Fruit fly (Drosophila melanogaster) whole organism, embryonic: ENCODE results near the gene SamDC.

ENCODE experiments used
- B-H2 ChIP-seq: fragments of 200-800 bp; sonication (Bioruptor generic); optimal IDR thresholded peaks from 2 replicates; lab custom pipeline; 2018; ENCODE audit warnings: missing biosample characterization, mild to moderate bottlenecking, missing genetic modification characterization
- C15 ChIP-seq: fragments of 200-800 bp; sonication (Bioruptor generic); IDR thresholded peaks from 3 replicates; pipeline ENCODE4 v1.3.6; 2022; ENCODE audit warnings: missing biosample characterization, missing genetic modification characterization
- CG10267 ChIP-seq: fragments of 200-800 bp; sonication (Bioruptor generic); optimal IDR thresholded peaks from 2 replicates; lab custom pipeline; 2018; ENCODE audit warnings: missing biosample characterization, mild to moderate bottlenecking, missing genetic modification characterization, moderate library complexity
- CG10321 ChIP-seq: fragments of 200-800 bp; sonication (Bioruptor generic); IDR thresholded peaks from 2 replicates; pipeline ENCODE4 v1.3.6; 2022; ENCODE audit warnings: missing biosample characterization, missing genetic modification characterization
- CG10366 ChIP-seq: fragments of 200-800 bp; sonication (Bioruptor generic); IDR thresholded peaks from 2 replicates; pipeline ENCODE4 v1.3.6; 2022; ENCODE audit warnings: missing biosample characterization, missing genetic modification characterization
- CG10543 ChIP-seq: fragments of 200-800 bp; sonication (Bioruptor generic); optimal IDR thresholded peaks from 3 replicates; lab custom pipeline; 2017; ENCODE audit warnings: missing biosample characterization, mild to moderate bottlenecking, missing genetic modification characterization, moderate library complexity
- CG10979 ChIP-seq: fragments of 200-800 bp; sonication (Bioruptor generic); optimal IDR thresholded peaks from 2 replicates; lab custom pipeline; 2018; ENCODE audit warnings: missing biosample characterization, mild to moderate bottlenecking, missing genetic modification characterization, moderate library complexity
- CG12659 ChIP-seq: fragments of 200-800 bp; sonication (Bioruptor generic); optimal IDR thresholded peaks from 3 replicates; lab custom pipeline; 2017; ENCODE audit warnings: mild to moderate bottlenecking, missing biosample characterization, missing genetic modification reagents, missing genetic modification characterization
- CG14441 ChIP-seq: fragments of 200-800 bp; sonication (Bioruptor generic); IDR thresholded peaks from 2 replicates; pipeline ENCODE4 v1.3.6; 2022; ENCODE audit warnings: missing biosample characterization, missing genetic modification characterization
- CG14710 ChIP-seq: fragments of 200-800 bp; sonication (Bioruptor generic); optimal IDR thresholded peaks from 3 replicates; lab custom pipeline; 2019; ENCODE audit warnings: missing biosample characterization, mild to moderate bottlenecking, missing genetic modification characterization, moderate library complexity
- CG15269 ChIP-seq: fragments of 200-800 bp; sonication (Bioruptor generic); optimal IDR thresholded peaks from 2 replicates; lab custom pipeline; 2018; ENCODE audit warnings: missing biosample characterization, mild to moderate bottlenecking, missing genetic modification characterization, moderate library complexity
- CG17186 ChIP-seq: fragments of 200-800 bp; sonication (Bioruptor generic); optimal IDR thresholded peaks from 3 replicates; lab custom pipeline; 2017; ENCODE audit warnings: missing biosample characterization, missing genetic modification reagents, missing genetic modification characterization
- CG17361 ChIP-seq: fragments of 200-800 bp; sonication (Bioruptor generic); IDR thresholded peaks from 3 replicates; pipeline ENCODE4 v1.3.6; 2022; ENCODE audit warnings: missing biosample characterization, missing genetic modification characterization
- CG17802 ChIP-seq: fragments of 200-800 bp; sonication (Bioruptor generic); optimal IDR thresholded peaks from 2 replicates; lab custom pipeline; 2018; ENCODE audit warnings: missing biosample characterization, mild to moderate bottlenecking, missing genetic modification characterization, moderate library complexity
- CG17912 ChIP-seq: fragments of 200-800 bp; sonication (Bioruptor generic); optimal IDR thresholded peaks from 2 replicates; lab custom pipeline; 2018; ENCODE audit warnings: missing biosample characterization, mild to moderate bottlenecking, missing genetic modification characterization
- CG18262 ChIP-seq: fragments of 200-800 bp; optimal IDR thresholded peaks from 3 replicates; lab custom pipeline; 2019; ENCODE audit warnings: missing biosample characterization, mild to moderate bottlenecking, missing genetic modification characterization, moderate library complexity
- CG2199 ChIP-seq: fragments of 200-800 bp; sonication (Bioruptor generic); IDR thresholded peaks from 3 replicates; pipeline ENCODE4 v1.3.6; 2022; ENCODE audit warnings: missing biosample characterization, missing genetic modification characterization
- CG33557 ChIP-seq: fragments of 200-800 bp; sonication (Bioruptor generic); optimal IDR thresholded peaks from 2 replicates; lab custom pipeline; 2019; ENCODE audit warnings: missing biosample characterization, mild to moderate bottlenecking, missing genetic modification characterization, moderate library complexity
- CG3726 ChIP-seq: fragments of 200-800 bp; sonication (Bioruptor generic); IDR thresholded peaks from 3 replicates; pipeline ENCODE4, ENCODE4 v1.3.6; 2022; ENCODE audit warnings: missing biosample characterization, missing genetic modification characterization
- CG8281 ChIP-seq: fragments of 200-800 bp; sonication (Bioruptor generic); optimal IDR thresholded peaks from 2 replicates; lab custom pipeline; 2018; ENCODE audit warnings: missing biosample characterization, mild to moderate bottlenecking, missing genetic modification characterization, moderate library complexity
- CG8924 ChIP-seq: fragments of 200-800 bp; optimal IDR thresholded peaks from 3 replicates; lab custom pipeline; 2019; ENCODE audit warnings: missing biosample characterization, mild to moderate bottlenecking, missing genetic modification characterization, moderate library complexity
- CTCF ChIP-seq: fragments of 200-800 bp; sonication (Bioruptor generic); optimal IDR thresholded peaks from 2 replicates; lab custom pipeline; 2017; ENCODE audit warnings: missing biosample characterization, mild to moderate bottlenecking, missing genetic modification characterization, moderate library complexity
- D ChIP-seq, 2 experiments: fragments of 200-800 bp in 1 of 2; fragments of >200 bp in 1 of 2; sonication (Bioruptor generic) in 1 of 2; optimal IDR thresholded peaks; 2 replicates in 1 of 2; 3 replicates in 1 of 2; lab custom pipeline; 2017; ENCODE audit warnings: mild to moderate bottlenecking in 1 of 2, missing biosample characterization in 1 of 2, missing genetic modification characterization in 1 of 2, missing genetic modification reagents in 1 of 2
- Dip2 ChIP-seq: fragments of 200-800 bp; sonication (Bioruptor generic); IDR thresholded peaks from 2 replicates; pipeline ENCODE4 v1.3.6; 2022; ENCODE audit warnings: missing biosample characterization, missing genetic modification characterization
- Elba2 ChIP-seq: fragments of 200-800 bp; sonication (Bioruptor generic); optimal IDR thresholded peaks from 3 replicates; lab custom pipeline; 2016; ENCODE audit warnings: missing biosample characterization, missing genetic modification characterization
- HHEX ChIP-seq: fragments of 200-800 bp; sonication (Bioruptor generic); optimal IDR thresholded peaks from 3 replicates; lab custom pipeline; 2017; ENCODE audit warnings: missing biosample characterization, mild to moderate bottlenecking, missing genetic modification characterization, missing genetic modification reagents
- ab ChIP-seq: fragments of 200-800 bp; sonication (Bioruptor generic); optimal IDR thresholded peaks from 2 replicates; lab custom pipeline; 2016; ENCODE audit warnings: missing biosample characterization, missing genetic modification characterization
- ara ChIP-seq: fragments of 200-800 bp; sonication (Bioruptor generic); IDR thresholded peaks from 2 replicates; pipeline ENCODE4 v1.3.6; 2022; ENCODE audit warnings: missing biosample characterization, missing genetic modification characterization
- ase ChIP-seq: fragments of 200-800 bp; sonication (Bioruptor generic); IDR thresholded peaks from 3 replicates; pipeline ENCODE4 v1.3.6; 2022; ENCODE audit warnings: missing biosample characterization, missing genetic modification characterization
- bab2 ChIP-seq: fragments of 200-800 bp; sonication (Bioruptor generic); optimal IDR thresholded peaks from 2 replicates; lab custom pipeline; 2016; ENCODE audit warnings: missing biosample characterization, missing genetic modification characterization
- bsh ChIP-seq, 2 experiments: fragments of 200-800 bp; sonication (Bioruptor generic); optimal IDR thresholded peaks; 2 replicates each; lab custom pipeline; 2017 to 2018; ENCODE audit warnings: mild to moderate bottlenecking in 2 of 2, missing biosample characterization in 2 of 2, missing genetic modification characterization in 2 of 2, moderate library complexity in 1 of 2
- cato ChIP-seq: fragments of 200-800 bp; sonication (Bioruptor generic); optimal IDR thresholded peaks from 2 replicates; lab custom pipeline; 2016; ENCODE audit warnings: missing biosample characterization, missing genetic modification characterization, borderline replicate concordance
- dan ChIP-seq: fragments of 200-800 bp; sonication (Bioruptor generic); IDR thresholded peaks from 2 replicates; pipeline ENCODE4 v1.3.6; 2022; ENCODE audit warnings: missing biosample characterization, missing genetic modification characterization
- gsb-n ChIP-seq: fragments of 200-800 bp; sonication (Bioruptor generic); optimal IDR thresholded peaks from 3 replicates; lab custom pipeline; 2018; ENCODE audit warnings: missing biosample characterization, mild to moderate bottlenecking, missing genetic modification characterization
- klu ChIP-seq: fragments of 200-800 bp; sonication (Bioruptor generic); IDR thresholded peaks from 2 replicates; pipeline ENCODE4 v1.3.6; 2022; ENCODE audit warnings: missing biosample characterization, missing genetic modification characterization
- otp ChIP-seq: fragments of 200-800 bp; sonication (Bioruptor generic); IDR thresholded peaks from 3 replicates; pipeline ENCODE4, ENCODE4 v1.3.6; 2022; ENCODE audit warnings: missing biosample characterization, missing genetic modification characterization
- phol ChIP-seq: fragments of 200-800 bp; sonication (Bioruptor generic); optimal IDR thresholded peaks from 3 replicates; lab custom pipeline; 2018; ENCODE audit warnings: missing biosample characterization, mild to moderate bottlenecking, missing genetic modification characterization, moderate library complexity
- sima ChIP-seq: fragments of 200-800 bp; sonication (Bioruptor generic); optimal IDR thresholded peaks from 2 replicates; lab custom pipeline; 2016; ENCODE audit warnings: missing biosample characterization, missing genetic modification characterization
- slou ChIP-seq: fragments of 200-800 bp; sonication (Bioruptor generic); optimal IDR thresholded peaks from 3 replicates; lab custom pipeline; 2016; ENCODE audit warnings: missing biosample characterization, missing genetic modification characterization
- sqz ChIP-seq: fragments of 200-800 bp; sonication (Bioruptor generic); optimal IDR thresholded peaks from 3 replicates; lab custom pipeline; 2018; ENCODE audit warnings: missing biosample characterization, mild to moderate bottlenecking, missing genetic modification characterization
- ssp ChIP-seq: fragments of 200-800 bp; sonication (Bioruptor generic); IDR thresholded peaks from 2 replicates; pipeline ENCODE4 v1.3.6; 2022; ENCODE audit warnings: missing biosample characterization, missing genetic modification characterization
- stwl ChIP-seq: fragments of 200-800 bp; sonication (Bioruptor generic); optimal IDR thresholded peaks from 3 replicates; lab custom pipeline; 2018; ENCODE audit warnings: missing biosample characterization, mild to moderate bottlenecking, missing genetic modification characterization, moderate library complexity
- vnd ChIP-seq: fragments of 200-800 bp; sonication (Bioruptor generic); IDR thresholded peaks from 3 replicates; pipeline ENCODE4 v1.3.6; 2022; ENCODE audit warnings: missing biosample characterization, missing genetic modification characterization; ENCODE audit not compliant: partially characterized antibody

SamDC gene

DNA sequence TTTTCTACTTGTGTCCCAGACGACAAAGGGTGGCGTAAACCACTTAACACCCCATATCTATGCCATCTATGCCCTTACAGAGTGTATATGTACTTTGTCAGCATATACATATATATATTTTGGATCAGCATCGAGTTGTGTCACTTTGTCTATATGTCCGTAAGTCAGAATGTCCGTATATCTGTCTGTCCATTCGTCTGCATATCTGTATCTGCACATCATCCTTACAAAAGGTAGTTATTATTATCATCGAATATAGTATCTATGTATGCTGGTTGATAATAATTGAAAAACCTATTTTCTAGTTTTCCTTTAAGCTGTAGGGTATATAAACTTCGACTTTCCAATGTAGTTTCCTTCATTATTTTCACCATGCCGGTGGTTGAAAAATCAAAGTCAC, 11.9 kb downstream of the SamDC start (continued):
- no peak for TF ChIP-seq CG17186 (GFP tag; lab: Kevin White, UChicago)
- no peak for TF ChIP-seq B-H2 (GFP tag; lab: Kevin White, UChicago)
- no peak for TF ChIP-seq CG17912 (GFP tag; lab: Kevin White, UChicago)
- no peak for TF ChIP-seq CG10366 (GFP tag; lab: Robert Waterston, UW)
- TF ChIP-seq CG17802 (tag; lab: Kevin White, UChicago), result no peak
- TF ChIP-seq ab, result no peak
- no peak for TF ChIP-seq ssp
- no peak for TF ChIP-seq cato (GFP tag; lab: Kevin White, UChicago)
- TF ChIP-seq sqz (GFP tag; lab: Kevin White, UChicago), result no peak
- TF ChIP-seq ara (GFP tag; lab: Robert Waterston, UW), result no peak
- TF ChIP-seq CG15269 (tag; lab: Kevin White, UChicago), result no peak
- TF ChIP-seq vnd, result no peak
- TF ChIP-seq ase (GFP tag; lab: Robert Waterston, UW), result no peak
- TF ChIP-seq CG17361 (GFP tag; lab: Robert Waterston, UW), result peak; percentile 44; the same call in 1 of the 3 replicates
- TF ChIP-seq CG14441, result no peak
- TF ChIP-seq D (optimal IDR thresholded peaks at IDR 0.05; lab: Kevin White, UChicago), result no peak
- peak; percentile 20 for TF ChIP-seq D (GFP tag; optimal IDR thresholded peaks at IDR 0.05; lab: Kevin White, UChicago)
- no peak for TF ChIP-seq bab2 (GFP tag; lab: Kevin White, UChicago)
- peak; percentile 58 for TF ChIP-seq CG10979 (tag; lab: Kevin White, UChicago)
- TF ChIP-seq CG10543, result no peak
- peak in 1 of 2 experiments; percentile 51 for TF ChIP-seq bsh (GFP tag; optimal IDR thresholded peaks at IDR 0.05; lab: Kevin White, UChicago)
- no peak for TF ChIP-seq otp (GFP tag; lab: Robert Waterston, UW)
- TF ChIP-seq klu (GFP tag; lab: Robert Waterston, UW), result no peak
- TF ChIP-seq Elba2, result no peak
- peak; percentile 63 for TF ChIP-seq CG18262 (tag; lab: Kevin White, UChicago)
- TF ChIP-seq gsb-n (tag; lab: Kevin White, UChicago), result peak; percentile 12
- TF ChIP-seq HHEX, result no peak
- peak; percentile 28 for TF ChIP-seq CG33557 (GFP tag; lab: Kevin White, UChicago)
- TF ChIP-seq CG10321 (GFP tag; lab: Robert Waterston, UW), result no peak
- no peak for TF ChIP-seq sima (GFP tag; lab: Kevin White, UChicago)
- no peak for TF ChIP-seq CG2199 (GFP tag; lab: Robert Waterston, UW)
- TF ChIP-seq slou (GFP tag; lab: Kevin White, UChicago), result no peak
- no peak for TF ChIP-seq CTCF (GFP tag; lab: Kevin White, UChicago)
- TF ChIP-seq CG12659 (GFP tag; lab: Kevin White, UChicago), result no peak
- TF ChIP-seq CG8281, result no peak
- TF ChIP-seq C15, result no peak
- no peak for TF ChIP-seq dan (GFP tag; lab: Robert Waterston, UW)
- TF ChIP-seq CG8924 (tag; lab: Kevin White, UChicago), result peak; percentile 17
- peak; percentile 45 for TF ChIP-seq phol (tag; lab: Kevin White, UChicago)
- TF ChIP-seq stwl, result no peak
- TF ChIP-seq Dip2 (GFP tag; lab: Robert Waterston, UW), result no peak
- TF ChIP-seq CG10267 (tag; lab: Kevin White, UChicago), result peak; percentile 25
- TF ChIP-seq CG14710 (tag; lab: Kevin White, UChicago), result peak; percentile 48
- no peak for TF ChIP-seq CG3726 (GFP tag; lab: Robert Waterston, UW)
